Fruit fly (Drosophila melanogaster) whole organism, prepupa: ENCODE measurements around the gene CG32551.

ENCODE experiments used
- Blimp-1 ChIP-seq: fragments of 200-800 bp; sonication (Bioruptor generic); optimal IDR thresholded peaks from 3 replicates; lab custom pipeline; 2017; ENCODE audit warnings: missing biosample characterization, missing genetic modification characterization, mild to moderate bottlenecking, moderate library complexity, missing genetic modification reagents
- CG10631 ChIP-seq: fragments of 200-800 bp; sonication (Bioruptor generic); optimal IDR thresholded peaks from 2 replicates; lab custom pipeline; 2016; ENCODE audit warnings: missing biosample characterization, missing genetic modification characterization
- CG32006 ChIP-seq: fragments of 200-800 bp; sonication (Bioruptor generic); optimal IDR thresholded peaks from 3 replicates; lab custom pipeline; 2017; ENCODE audit warnings: missing biosample characterization, mild to moderate bottlenecking, missing genetic modification characterization
- CG6854 ChIP-seq: fragments of 200-800 bp; sonication (Bioruptor generic); optimal IDR thresholded peaks from 2 replicates; lab custom pipeline; 2017; ENCODE audit warnings: missing biosample characterization, mild to moderate bottlenecking, missing genetic modification characterization
- CG8319 ChIP-seq: fragments of 200-800 bp; sonication (Bioruptor generic); optimal IDR thresholded peaks from 3 replicates; lab custom pipeline; 2016; ENCODE audit warnings: missing biosample characterization, missing genetic modification characterization
- Sox102F ChIP-seq: fragments of 200-800 bp; sonication (Bioruptor generic); optimal IDR thresholded peaks from 2 replicates; lab custom pipeline; 2016; ENCODE audit warnings: missing biosample characterization, mild to moderate bottlenecking, missing genetic modification characterization

- TF ChIP-seq Sox102F (GFP tag; lab: Kevin White, UChicago) (peak; percentile 6), Blimp-1 (GFP tag; lab: Kevin White, UChicago) (no peak), CG6854 (no peak), CG32006 (GFP tag; lab: Kevin White, UChicago) (peak; percentile 85), CG8319 (GFP tag; lab: Kevin White, UChicago) (no peak), CG10631 (GFP tag; lab: Kevin White, UChicago) (peak; percentile 31)
Measured at dm6 chrX:18405567-18406059, 33.1 kb upstream of the CG32551 start.
